Fruit fly (Drosophila melanogaster) whole organism, embryonic: Measurements from ENCODE around the gene lap.
A peak's percentile ranks its signal among the peaks of the same experiment; 100 is the strongest.

Experiments used
- CG10209 ChIP-seq: fragments of 200-800 bp; sonication (Bioruptor generic); optimal IDR thresholded peaks from 3 replicates; lab custom pipeline; 2017; ENCODE audit warnings: missing biosample characterization, mild to moderate bottlenecking, missing genetic modification characterization, missing genetic modification reagents
- CG11085 ChIP-seq: fragments of 200-800 bp; sonication (Bioruptor generic); IDR thresholded peaks from 2 replicates; pipeline ENCODE4 v1.3.6; 2022; ENCODE audit warnings: missing biosample characterization, missing genetic modification characterization
- CG13624 ChIP-seq: fragments of 200-800 bp; sonication (Bioruptor generic); optimal IDR thresholded peaks from 2 replicates; lab custom pipeline; 2016; ENCODE audit warnings: missing biosample characterization, missing genetic modification characterization
- CG15479 ChIP-seq: fragments of 200-800 bp; sonication (Bioruptor generic); optimal IDR thresholded peaks from 3 replicates; lab custom pipeline; 2019; ENCODE audit warnings: missing biosample characterization, mild to moderate bottlenecking, missing genetic modification characterization, moderate library complexity
- CG18262 ChIP-seq: fragments of 200-800 bp; optimal IDR thresholded peaks from 3 replicates; lab custom pipeline; 2019; ENCODE audit warnings: missing biosample characterization, mild to moderate bottlenecking, missing genetic modification characterization, moderate library complexity
- CG2129 ChIP-seq: fragments of 200-800 bp; sonication (Bioruptor generic); IDR thresholded peaks from 2 replicates; pipeline ENCODE4 v1.3.6; 2022; ENCODE audit warnings: missing biosample characterization, missing genetic modification characterization; ENCODE audit not compliant: partially characterized antibody
- CG2875 ChIP-seq: fragments of 200-800 bp; sonication (Bioruptor generic); optimal IDR thresholded peaks from 2 replicates; lab custom pipeline; 2017; ENCODE audit warnings: missing biosample characterization, mild to moderate bottlenecking, missing genetic modification characterization, missing genetic modification reagents
- CG31441 ChIP-seq: fragments of 200-800 bp; sonication (Bioruptor generic); IDR thresholded peaks from 2 replicates; pipeline ENCODE4 v1.3.6; 2022; ENCODE audit warnings: missing biosample characterization, missing genetic modification characterization
- CG34376 ChIP-seq: fragments of 200-800 bp; sonication (Bioruptor generic); optimal IDR thresholded peaks from 2 replicates; lab custom pipeline; 2018; ENCODE audit warnings: missing biosample characterization, mild to moderate bottlenecking, missing genetic modification characterization
- CG3726 ChIP-seq: fragments of 200-800 bp; sonication (Bioruptor generic); IDR thresholded peaks from 3 replicates; pipeline ENCODE4, ENCODE4 v1.3.6; 2022; ENCODE audit warnings: missing biosample characterization, missing genetic modification characterization
- CG3995 ChIP-seq: fragments of 200-800 bp; sonication (Bioruptor generic); optimal IDR thresholded peaks from 3 replicates; lab custom pipeline; 2016; ENCODE audit warnings: missing biosample characterization, missing genetic modification characterization
- CG4328 ChIP-seq: fragments of 200-800 bp; sonication (Bioruptor generic); optimal IDR thresholded peaks from 3 replicates; lab custom pipeline; 2017; ENCODE audit warnings: missing biosample characterization, missing genetic modification reagents, missing genetic modification characterization
- CG4404 ChIP-seq: fragments of 200-800 bp; sonication (Bioruptor generic); IDR thresholded peaks from 2 replicates; pipeline ENCODE4 v1.3.6; 2022; ENCODE audit warnings: missing biosample characterization, missing genetic modification characterization
- CG6175 ChIP-seq: fragments of 200-800 bp; sonication (Bioruptor generic); IDR thresholded peaks from 3 replicates; pipeline ENCODE4 v1.3.6; 2022; ENCODE audit warnings: missing biosample characterization, missing genetic modification characterization
- CG6272 ChIP-seq: fragments of 200-800 bp; sonication (Bioruptor generic); IDR thresholded peaks from 2 replicates; pipeline ENCODE4 v1.3.6; 2022; ENCODE audit warnings: missing biosample characterization, missing genetic modification characterization
- CG7556 ChIP-seq: fragments of 200-800 bp; sonication (Bioruptor generic); optimal IDR thresholded peaks from 2 replicates; lab custom pipeline; 2017; ENCODE audit warnings: missing biosample characterization, mild to moderate bottlenecking, missing genetic modification characterization
- CG8478 ChIP-seq: fragments of >200 bp; optimal IDR thresholded peaks from 2 replicates; lab custom pipeline; 2018
- CoRest ChIP-seq: fragments of 200-800 bp; sonication (Bioruptor generic); optimal IDR thresholded peaks from 3 replicates; lab custom pipeline; 2018; ENCODE audit warnings: missing biosample characterization, mild to moderate bottlenecking, missing genetic modification characterization, moderate library complexity
- Dip2 ChIP-seq: fragments of 200-800 bp; sonication (Bioruptor generic); IDR thresholded peaks from 2 replicates; pipeline ENCODE4 v1.3.6; 2022; ENCODE audit warnings: missing biosample characterization, missing genetic modification characterization
- Drgx ChIP-seq: fragments of 200-800 bp; sonication (Bioruptor generic); IDR thresholded peaks from 2 replicates; pipeline ENCODE4 v1.3.6; 2022; ENCODE audit warnings: missing biosample characterization, missing genetic modification characterization
- Ets97D ChIP-seq: fragments of 200-800 bp; sonication (Bioruptor generic); optimal IDR thresholded peaks from 3 replicates; lab custom pipeline; 2016; ENCODE audit warnings: missing biosample characterization, missing genetic modification characterization
- Hey ChIP-seq: fragments of 200-800 bp; sonication (Bioruptor generic); optimal IDR thresholded peaks from 3 replicates; lab custom pipeline; 2018; ENCODE audit warnings: missing biosample characterization, mild to moderate bottlenecking, missing genetic modification characterization
- Hr51 ChIP-seq, 2 experiments: fragments of 200-800 bp; sonication (Bioruptor generic); optimal IDR thresholded peaks; 2 replicates in 1 of 2; 3 replicates in 1 of 2; lab custom pipeline; 2016 to 2018; ENCODE audit warnings: missing biosample characterization in 2 of 2, missing genetic modification characterization in 2 of 2, mild to moderate bottlenecking in 1 of 2, moderate library complexity in 1 of 2
- Hsf ChIP-seq: fragments of 200-800 bp; sonication (Bioruptor generic); optimal IDR thresholded peaks from 3 replicates; lab custom pipeline; 2016; ENCODE audit warnings: missing biosample characterization, missing genetic modification characterization
- Kr ChIP-seq: fragments of 200-800 bp; sonication (Bioruptor generic); optimal IDR thresholded peaks from 2 replicates; lab custom pipeline; 2017; ENCODE audit warnings: missing biosample characterization, mild to moderate bottlenecking, missing genetic modification characterization
- MESR4 ChIP-seq: fragments of 200-800 bp; sonication (Bioruptor generic); optimal IDR thresholded peaks from 2 replicates; lab custom pipeline; 2018; ENCODE audit warnings: missing biosample characterization, mild to moderate bottlenecking, missing genetic modification characterization, moderate library complexity
- MTF-1 ChIP-seq: fragments of 200-800 bp; sonication (Bioruptor generic); optimal IDR thresholded peaks from 2 replicates; lab custom pipeline; 2018; ENCODE audit warnings: missing biosample characterization, mild to moderate bottlenecking, missing genetic modification characterization, borderline replicate concordance
- Nf-YC ChIP-seq: fragments of 200-800 bp; optimal IDR thresholded peaks from 3 replicates; lab custom pipeline; 2019; ENCODE audit warnings: missing biosample characterization, mild to moderate bottlenecking, missing genetic modification characterization, moderate library complexity
- NfI ChIP-seq: fragments of 200-800 bp; sonication (Bioruptor generic); optimal IDR thresholded peaks from 3 replicates; lab custom pipeline; 2018; ENCODE audit warnings: missing biosample characterization, mild to moderate bottlenecking, missing genetic modification characterization, moderate library complexity
- Opbp ChIP-seq: fragments of 200-800 bp; sonication (Bioruptor generic); IDR thresholded peaks from 3 replicates; pipeline ENCODE4 v1.3.6; 2022; ENCODE audit warnings: missing biosample characterization, missing genetic modification characterization; ENCODE audit not compliant: partially characterized antibody
- Sox102F ChIP-seq: fragments of 200-800 bp; sonication (Bioruptor generic); optimal IDR thresholded peaks from 2 replicates; lab custom pipeline; 2018; ENCODE audit warnings: missing biosample characterization, mild to moderate bottlenecking, missing genetic modification characterization, moderate library complexity
- Xrp1 ChIP-seq: fragments of 200-800 bp; sonication (Bioruptor generic); IDR thresholded peaks from 2 replicates; pipeline ENCODE4 v1.3.6; 2022; ENCODE audit warnings: missing biosample characterization, missing genetic modification characterization
- amos ChIP-seq: fragments of 200-800 bp; sonication (Bioruptor generic); IDR thresholded peaks from 2 replicates; pipeline ENCODE4 v1.3.6; 2022; ENCODE audit warnings: missing biosample characterization, missing genetic modification characterization; ENCODE audit not compliant: partially characterized antibody
- bigmax ChIP-seq: fragments of 200-800 bp; sonication (Bioruptor generic); optimal IDR thresholded peaks from 2 replicates; lab custom pipeline; 2018; ENCODE audit warnings: missing biosample characterization, mild to moderate bottlenecking, missing genetic modification characterization
- caup ChIP-seq: fragments of 200-800 bp; sonication (Bioruptor generic); optimal IDR thresholded peaks from 3 replicates; lab custom pipeline; 2017; ENCODE audit warnings: missing biosample characterization, mild to moderate bottlenecking, missing genetic modification characterization, moderate library complexity; ENCODE audit not compliant: severe bottlenecking
- crp ChIP-seq, 2 experiments: fragments of 200-800 bp; sonication (Bioruptor generic); optimal IDR thresholded peaks; 2 replicates in 1 of 2; 3 replicates in 1 of 2; lab custom pipeline; 2017; ENCODE audit warnings: missing biosample characterization in 2 of 2, missing genetic modification characterization in 2 of 2, mild to moderate bottlenecking in 1 of 2, moderate library complexity in 1 of 2
- da ChIP-seq: fragments of 200-800 bp; sonication (Bioruptor generic); optimal IDR thresholded peaks from 2 replicates; lab custom pipeline; 2016; ENCODE audit warnings: missing biosample characterization, missing genetic modification characterization
- en ChIP-seq: fragments of 200-800 bp; sonication (Bioruptor generic); optimal IDR thresholded peaks from 2 replicates; lab custom pipeline; 2016; ENCODE audit warnings: missing biosample characterization, missing genetic modification characterization
- fru ChIP-seq: fragments of >200 bp; optimal IDR thresholded peaks from 2 replicates; lab custom pipeline; 2017
- gce ChIP-seq: fragments of 200-800 bp; sonication (Bioruptor generic); IDR thresholded peaks from 3 replicates; pipeline ENCODE4 v1.3.6; 2022; ENCODE audit warnings: missing biosample characterization, missing genetic modification characterization
- gcm ChIP-seq: fragments of 200-800 bp; sonication (Bioruptor generic); optimal IDR thresholded peaks from 2 replicates; lab custom pipeline; 2019; ENCODE audit warnings: missing biosample characterization, mild to moderate bottlenecking, missing genetic modification characterization, moderate library complexity
- gem ChIP-seq: fragments of 200-800 bp; sonication (Bioruptor generic); optimal IDR thresholded peaks from 2 replicates; lab custom pipeline; 2019; ENCODE audit warnings: missing biosample characterization, mild to moderate bottlenecking, missing genetic modification characterization, moderate library complexity
- hth ChIP-seq: fragments of >200 bp; optimal IDR thresholded peaks from 2 replicates; lab custom pipeline; 2017; ENCODE audit warnings: inconsistent platforms
- jumu ChIP-seq: fragments of 200-800 bp; sonication (Bioruptor generic); optimal IDR thresholded peaks from 3 replicates; lab custom pipeline; 2016; ENCODE audit warnings: missing biosample characterization, missing genetic modification characterization
- mirr ChIP-seq: fragments of 200-800 bp; sonication (Bioruptor generic); optimal IDR thresholded peaks from 3 replicates; lab custom pipeline; 2018; ENCODE audit warnings: missing biosample characterization, mild to moderate bottlenecking, missing genetic modification characterization
- onecut ChIP-seq: fragments of 200-800 bp; sonication (Bioruptor generic); IDR thresholded peaks from 2 replicates; pipeline ENCODE4 v1.3.6; 2022; ENCODE audit warnings: missing biosample characterization, missing genetic modification characterization
- sens ChIP-seq: fragments of 200-800 bp; sonication (Bioruptor generic); peaks from one replicate; lab custom pipeline; 2016; ENCODE audit warnings: missing biosample characterization, missing genetic modification characterization
- sna ChIP-seq: fragments of 200-800 bp; sonication (Bioruptor generic); IDR thresholded peaks from 2 replicates; pipeline ENCODE4 v1.3.6; 2022; ENCODE audit warnings: missing biosample characterization, missing genetic modification characterization; ENCODE audit not compliant: partially characterized antibody
- tap ChIP-seq: fragments of 200-800 bp; optimal IDR thresholded peaks from 3 replicates; lab custom pipeline; 2019; ENCODE audit warnings: missing biosample characterization, mild to moderate bottlenecking, missing genetic modification characterization, moderate library complexity
- toy ChIP-seq: fragments of 200-800 bp; sonication (Bioruptor generic); IDR thresholded peaks from 2 replicates; pipeline ENCODE4 v1.3.6; 2022; ENCODE audit warnings: missing biosample characterization, missing genetic modification characterization

lap gene

DNA sequence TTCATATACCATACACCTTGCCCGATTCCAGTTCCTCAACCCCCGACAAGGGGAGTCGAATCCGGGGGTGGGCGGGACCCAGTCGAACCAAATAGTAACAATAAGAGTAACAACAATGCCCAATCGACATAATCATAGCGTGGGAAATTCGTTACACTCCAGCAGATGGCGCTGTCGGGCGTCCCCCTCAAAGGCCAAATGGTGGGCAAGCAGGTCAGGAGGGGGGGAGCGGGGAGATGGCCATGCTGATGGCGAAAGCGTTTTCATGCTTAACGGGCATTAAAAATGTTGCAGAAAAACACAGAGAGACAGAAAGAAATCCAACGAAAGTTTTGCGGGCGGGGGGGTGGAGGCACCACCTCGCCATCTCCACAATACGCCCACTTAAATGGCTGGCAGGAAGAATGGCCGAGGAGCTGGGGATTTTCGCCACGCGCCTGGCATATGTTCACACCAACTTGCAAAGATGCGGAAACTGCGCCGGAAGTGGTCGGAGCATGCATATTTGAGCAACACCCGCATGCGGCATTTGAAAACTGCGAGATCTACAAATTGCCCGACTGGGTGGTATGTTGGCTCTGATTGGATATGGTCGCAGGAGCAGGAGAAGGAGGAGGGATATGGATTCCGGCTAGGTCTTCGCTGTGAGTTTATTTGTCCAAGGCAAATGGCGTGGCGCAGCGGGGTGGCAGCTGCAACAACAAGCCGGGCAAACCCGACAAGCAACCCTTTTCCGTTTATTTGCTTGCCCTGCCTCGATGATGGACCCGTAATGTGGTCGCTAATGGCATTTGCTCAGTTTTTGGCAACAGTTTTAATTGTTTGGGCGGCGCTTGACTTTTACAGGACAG, 47.4 kb upstream of the lap start (continued):
- no peak for TF ChIP-seq Drgx (GFP tag; lab: Robert Waterston, UW)
- no peak for TF ChIP-seq MTF-1 (GFP tag; lab: Kevin White, UChicago)
- no peak for TF ChIP-seq Hr51 (GFP tag; optimal IDR thresholded peaks at IDR 0.05; lab: Kevin White, UChicago)
- peak; percentile 89 for TF ChIP-seq Nf-YC
- TF ChIP-seq CG3726 (GFP tag; lab: Robert Waterston, UW), result no peak
- TF ChIP-seq gcm, result peak; percentile 9
- no peak for TF ChIP-seq CG6272 (GFP tag; lab: Robert Waterston, UW)
- TF ChIP-seq amos (GFP tag; lab: Robert Waterston, UW), result no peak
- no peak for TF ChIP-seq CG31441
- no peak for TF ChIP-seq CG15479 (GFP tag; lab: Kevin White, UChicago)
- no peak for TF ChIP-seq en (GFP tag; lab: Kevin White, UChicago)
- TF ChIP-seq jumu (GFP tag; lab: Kevin White, UChicago), result no peak
- no peak for TF ChIP-seq MESR4 (GFP tag; lab: Kevin White, UChicago)
- no peak for TF ChIP-seq Sox102F (GFP tag; lab: Kevin White, UChicago)
- TF ChIP-seq Opbp (GFP tag; lab: Robert Waterston, UW), result 0 out of 3 replicates have a peak, but pooled peaks have one; percentile 22
- no peak for TF ChIP-seq gem (tag; lab: Kevin White, UChicago)
- no peak for TF ChIP-seq bigmax (GFP tag; lab: Kevin White, UChicago)
- TF ChIP-seq CoRest (tag; lab: Kevin White, UChicago), result no peak
- no peak for TF ChIP-seq CG34376 (GFP tag; lab: Kevin White, UChicago)
- TF ChIP-seq caup, result no peak
- TF ChIP-seq sens (GFP tag; lab: Kevin White, UChicago), result no peak
- TF ChIP-seq Dip2 (GFP tag; lab: Robert Waterston, UW), result no peak
- no peak for TF ChIP-seq CG3995 (GFP tag; lab: Kevin White, UChicago)
- TF ChIP-seq CG8478 (lab: Kevin White, UChicago), result no peak
- TF ChIP-seq CG4404 (GFP tag; lab: Robert Waterston, UW), result no peak
- no peak for TF ChIP-seq CG13624 (GFP tag; lab: Kevin White, UChicago)
- TF ChIP-seq CG2875, result no peak
- TF ChIP-seq NfI (GFP tag; lab: Kevin White, UChicago), result no peak
- TF ChIP-seq da, result no peak
- no peak for TF ChIP-seq Ets97D (GFP tag; lab: Kevin White, UChicago)
- no peak for TF ChIP-seq Hsf
- TF ChIP-seq CG4328 (GFP tag; lab: Kevin White, UChicago), result no peak
- no peak for TF ChIP-seq CG6175 (GFP tag; lab: Robert Waterston, UW)
- no peak for TF ChIP-seq CG10209
- TF ChIP-seq toy (GFP tag; lab: Robert Waterston, UW), result no peak
- TF ChIP-seq Xrp1 (GFP tag; lab: Robert Waterston, UW), result no peak
- no peak for TF ChIP-seq CG18262 (tag; lab: Kevin White, UChicago)
- TF ChIP-seq onecut, result no peak
- no peak for TF ChIP-seq CG2129 (GFP tag; lab: Robert Waterston, UW)
- peak; percentile 60 for TF ChIP-seq Kr (GFP tag; lab: Kevin White, UChicago)
- TF ChIP-seq crp (GFP tag; optimal IDR thresholded peaks at IDR 0.05; lab: Kevin White, UChicago), result no peak
- no peak for TF ChIP-seq fru (lab: Kevin White, UChicago)
- TF ChIP-seq CG7556 (GFP tag; lab: Kevin White, UChicago), result no peak
- no peak for TF ChIP-seq tap (tag; lab: Kevin White, UChicago)
- TF ChIP-seq Hey, result peak; percentile 91
- no peak for TF ChIP-seq mirr (GFP tag; lab: Kevin White, UChicago)
- no peak for TF ChIP-seq CG11085 (GFP tag; lab: Robert Waterston, UW)
- no peak for TF ChIP-seq hth (lab: Kevin White, UChicago)
- no peak for TF ChIP-seq sna (GFP tag; lab: Robert Waterston, UW)
- no peak for TF ChIP-seq gce
